Worm (Caenorhabditis elegans) whole organism, L4/young adult: ENCODE results near the gene bcat-1.

Experiments
- W03F9.2 ChIP-seq: fragments of 150-350 bp; optimal IDR thresholded peaks from 2 replicates; lab custom pipeline; 2014; ENCODE audit warnings: missing biosample characterization, missing genetic modification characterization
- dao-5 ChIP-seq: sonication (generic microtip); optimal IDR thresholded peaks from 2 replicates; lab custom pipeline; 2016; ENCODE audit warnings: missing genotype, missing genetic modification characterization, moderate library complexity, missing compliant biosample characterization
- him-1 ChIP-seq: sonication (generic microtip); optimal IDR thresholded peaks from 2 replicates; lab custom pipeline; 2016; ENCODE audit warnings: missing genotype, missing genetic modification reagents, missing genetic modification characterization, missing compliant biosample characterization

Gene bcat-1

DNA sequence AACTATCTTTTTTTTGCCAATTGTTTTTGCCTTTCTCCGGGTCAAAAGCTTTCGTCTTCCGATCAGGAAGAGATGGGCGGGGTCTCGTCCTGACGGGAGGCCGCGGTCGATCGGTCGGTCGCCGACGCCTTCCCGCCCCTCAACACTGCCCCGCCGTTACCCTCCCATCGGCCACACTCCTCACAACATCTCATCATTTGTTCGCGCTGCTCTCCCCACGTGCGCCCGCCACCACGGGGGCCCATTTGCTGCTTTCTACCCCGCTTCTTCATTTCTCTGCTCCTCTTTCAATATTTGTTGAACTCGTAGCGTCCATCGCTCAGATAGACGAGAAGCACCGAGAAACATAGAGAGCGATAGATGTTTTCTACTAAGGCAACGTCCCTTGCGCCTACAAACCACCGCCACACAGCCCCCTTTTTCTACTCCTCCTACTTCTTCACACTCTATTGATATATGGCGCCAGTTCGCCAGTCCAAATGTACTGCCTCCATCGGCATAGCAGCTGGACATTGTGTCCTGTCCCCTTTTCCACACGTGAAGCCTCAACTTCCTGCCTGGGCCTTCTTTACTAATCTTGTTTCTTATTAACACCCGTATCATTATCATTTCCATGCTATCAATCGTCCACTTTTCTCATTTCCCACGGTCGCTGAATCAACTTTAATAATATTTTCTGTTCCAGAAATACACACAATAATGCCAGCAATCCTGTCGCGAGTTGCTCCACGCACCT, at the start of gene bcat-1:
TSS of gene bcat-1 (plus strand) at position 686 of the 736 bp plus-strand sequence.
- TF ChIP-seq W03F9.2 (tag; lab: Kevin White, UChicago) (no peak), him-1 (tag; lab: Kevin White, UChicago) (peak; percentile 16), dao-5 (no peak)

DNA sequence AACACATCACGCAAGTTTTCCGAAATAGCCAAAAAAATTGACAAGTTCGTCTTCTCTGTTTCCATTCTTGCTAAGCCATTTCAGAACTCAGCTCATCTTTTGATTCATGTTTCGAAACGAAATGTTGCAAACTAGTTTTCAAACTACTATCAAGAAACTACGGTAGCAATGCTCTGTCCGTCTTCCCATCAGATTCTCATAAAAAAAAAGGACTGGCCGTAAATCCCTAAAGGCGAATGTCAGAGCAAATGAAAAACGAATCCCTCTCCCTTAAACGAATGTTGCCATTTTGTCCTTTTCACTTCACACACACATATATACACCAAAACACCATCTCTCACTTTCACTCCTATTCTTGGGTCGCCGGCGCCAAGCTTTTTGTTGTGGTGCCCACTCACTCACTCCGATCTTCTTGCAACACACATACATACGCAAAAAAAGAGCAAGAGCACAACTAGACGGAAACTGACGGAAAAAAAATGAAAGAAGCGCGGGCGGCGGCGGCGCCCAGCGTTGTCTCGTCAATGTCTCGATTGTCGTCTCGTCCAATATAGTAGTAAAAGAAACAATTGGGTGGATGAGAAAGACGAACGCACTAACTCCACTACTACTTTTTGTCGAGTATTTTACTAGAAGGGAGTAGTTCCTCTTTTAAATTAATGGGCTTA, 49.4 kb upstream of the bcat-1 start:
- TF ChIP-seq him-1 (tag; lab: Kevin White, UChicago): peak; percentile 25
- no peak for TF ChIP-seq dao-5

DNA sequence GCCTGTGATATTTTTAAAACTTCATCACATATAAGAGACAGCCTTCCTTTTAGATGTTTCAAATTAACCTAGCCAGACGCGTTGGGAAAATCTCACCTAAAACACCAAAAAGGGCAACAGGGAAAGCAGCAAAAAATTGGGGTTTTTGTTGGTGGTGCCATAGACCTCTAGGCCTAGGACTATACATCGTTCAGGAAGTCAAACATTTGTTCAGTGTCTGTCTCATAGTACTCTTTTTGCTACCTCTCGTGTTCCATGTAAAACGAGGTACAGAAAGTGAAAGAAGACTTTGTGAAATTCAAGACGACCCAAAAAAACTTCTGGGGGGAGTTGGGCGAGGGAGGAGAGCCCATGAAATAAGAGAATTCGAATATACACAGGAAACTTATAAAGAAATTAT, 48.2 kb upstream of the bcat-1 start:
- TF ChIP-seq dao-5 (no peak), W03F9.2 (tag; lab: Kevin White, UChicago) (no peak), him-1 (tag; lab: Kevin White, UChicago) (no peak)

DNA sequence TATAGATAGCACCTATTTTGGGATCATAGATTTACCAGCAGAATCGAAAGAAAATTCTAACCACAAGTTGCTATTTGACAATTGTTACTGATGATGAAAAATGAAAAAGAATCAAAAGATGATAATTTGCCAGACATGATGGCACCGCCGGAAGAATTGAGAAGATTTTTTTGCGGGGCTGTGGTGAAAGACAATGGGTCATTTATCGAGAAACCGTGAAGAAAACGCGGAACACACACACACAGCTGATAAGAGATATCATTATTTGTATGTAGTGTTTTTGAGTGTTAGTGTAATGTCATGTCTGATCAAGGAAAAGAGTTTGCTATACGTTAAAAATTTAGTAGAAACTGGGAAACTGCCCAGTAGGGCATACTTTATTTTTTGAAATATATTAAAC, 42.4 kb upstream of the bcat-1 start:
- TF ChIP-seq him-1 (tag; lab: Kevin White, UChicago) (no peak), W03F9.2 (tag; lab: Kevin White, UChicago) (no peak), dao-5 (no peak)

DNA sequence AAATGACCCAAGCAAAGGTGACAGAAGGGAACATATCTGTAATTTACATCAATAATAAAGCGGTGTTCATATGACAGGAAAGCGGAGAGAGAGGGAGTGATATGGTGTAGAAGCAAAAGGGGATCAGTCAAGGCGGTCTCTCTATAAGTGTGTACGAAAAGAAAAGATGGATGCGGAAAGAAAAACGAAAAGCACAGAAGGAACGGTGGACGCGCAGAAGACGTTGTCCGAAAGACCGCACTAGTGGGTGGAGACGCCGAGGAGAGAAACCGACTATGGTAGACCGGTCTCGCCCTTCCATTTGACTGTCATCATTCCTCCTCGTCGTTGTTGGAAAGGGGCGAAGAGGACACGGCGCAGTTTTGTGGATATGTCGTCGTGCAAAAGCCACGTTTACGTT, 34.3 kb upstream of the bcat-1 start, which contains the start of gene C52G5.2:
TSS of gene C52G5.2 (plus strand) at position 301 of the 400 bp plus-strand sequence.
- no peak for TF ChIP-seq him-1 (tag; lab: Kevin White, UChicago)

DNA sequence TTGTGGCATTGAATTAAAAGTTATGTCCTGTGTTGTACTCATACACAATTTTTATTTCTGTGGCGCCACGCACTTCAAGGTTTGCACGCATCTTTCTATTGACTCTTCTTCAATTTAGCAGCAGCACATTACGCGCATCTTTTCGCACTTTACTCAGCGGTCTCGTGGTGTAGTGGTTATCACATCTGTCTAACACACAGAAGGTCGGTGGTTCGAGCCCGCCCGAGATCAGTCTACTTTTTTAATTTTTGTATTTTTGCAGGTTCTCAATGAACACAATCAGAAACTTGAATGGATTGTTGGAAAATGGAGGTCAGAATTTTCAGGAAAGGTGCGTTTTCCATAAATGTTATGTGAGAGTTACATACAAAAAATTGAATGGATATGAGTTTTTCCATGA, 33.8 kb upstream of the bcat-1 start:
- peak; percentile 26 for TF ChIP-seq W03F9.2 (tag; lab: Kevin White, UChicago)
- TF ChIP-seq him-1 (tag; lab: Kevin White, UChicago): no peak
- no peak for TF ChIP-seq dao-5

DNA sequence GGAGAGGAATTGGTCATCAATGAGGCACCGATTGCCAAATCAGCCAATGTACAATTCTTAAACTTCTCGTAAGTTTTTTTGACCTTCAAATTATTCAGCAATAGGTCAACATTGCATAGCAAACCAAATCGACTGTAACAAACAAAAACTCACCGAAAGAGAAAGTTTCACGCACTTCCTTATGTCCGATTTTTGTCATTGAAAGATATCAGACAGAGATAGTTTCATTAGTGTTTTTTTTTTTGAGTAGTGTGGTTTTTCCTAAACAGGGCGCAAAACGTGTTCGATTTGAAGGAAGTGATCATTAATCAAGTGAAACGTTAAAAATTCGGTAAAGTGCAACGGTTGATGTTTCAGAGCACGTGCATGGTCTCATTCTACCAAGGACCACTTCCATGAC, 33.1 kb upstream of the bcat-1 start:
- no peak for TF ChIP-seq dao-5
- TF ChIP-seq him-1 (tag; lab: Kevin White, UChicago): no peak
- TF ChIP-seq W03F9.2 (tag; lab: Kevin White, UChicago): no peak

DNA sequence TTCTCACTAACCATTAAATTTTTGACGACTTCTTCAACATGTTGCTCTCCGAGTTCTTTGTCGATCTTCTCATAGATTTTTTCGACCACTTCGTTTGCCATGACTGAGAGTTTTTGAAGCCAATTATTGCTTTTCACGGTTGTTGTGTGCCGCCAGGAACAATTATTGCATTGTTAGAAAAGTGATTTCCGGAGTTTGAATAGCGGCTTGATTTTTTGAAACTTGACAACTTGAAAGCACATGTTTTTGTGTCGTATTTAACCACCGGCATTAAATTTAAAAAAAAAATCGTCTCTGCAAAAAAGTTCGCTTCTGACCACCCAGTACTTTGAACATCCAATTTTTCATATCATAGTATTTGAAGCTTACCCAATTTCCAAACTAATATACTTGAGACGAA, 31.2 kb upstream of the bcat-1 start, which contains the start of gene C52G5.3:
TSS of gene C52G5.3 (minus strand) at position 101 of the 400 bp plus-strand sequence.
- TF ChIP-seq dao-5 (no peak), him-1 (tag; lab: Kevin White, UChicago) (no peak), W03F9.2 (tag; lab: Kevin White, UChicago) (no peak)

DNA sequence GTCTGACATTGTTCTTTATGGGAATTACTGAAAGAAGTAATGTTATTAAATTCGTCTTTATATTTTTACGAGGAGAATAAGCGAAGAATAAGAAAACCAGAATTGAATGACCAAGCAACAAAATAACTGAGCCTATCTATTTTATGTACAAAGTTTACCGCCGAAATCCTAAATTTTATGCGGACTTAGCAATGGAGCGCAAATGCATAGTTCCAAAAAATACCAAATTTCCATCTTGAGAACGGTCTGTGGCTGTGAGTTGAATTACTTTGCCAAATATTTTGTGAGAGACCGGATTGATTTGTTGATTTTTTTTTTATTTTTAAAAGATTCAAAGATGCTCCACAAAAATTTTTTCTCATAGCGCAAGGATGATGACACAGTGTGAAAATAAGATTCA, 24.7 kb upstream of the bcat-1 start, which contains the start of gene chd-3:
TSS of gene chd-3 (minus strand) at position 27 of the 400 bp plus-strand sequence.
- no peak for TF ChIP-seq W03F9.2 (tag; lab: Kevin White, UChicago)
- no peak for TF ChIP-seq him-1 (tag; lab: Kevin White, UChicago)
- no peak for TF ChIP-seq dao-5

DNA sequence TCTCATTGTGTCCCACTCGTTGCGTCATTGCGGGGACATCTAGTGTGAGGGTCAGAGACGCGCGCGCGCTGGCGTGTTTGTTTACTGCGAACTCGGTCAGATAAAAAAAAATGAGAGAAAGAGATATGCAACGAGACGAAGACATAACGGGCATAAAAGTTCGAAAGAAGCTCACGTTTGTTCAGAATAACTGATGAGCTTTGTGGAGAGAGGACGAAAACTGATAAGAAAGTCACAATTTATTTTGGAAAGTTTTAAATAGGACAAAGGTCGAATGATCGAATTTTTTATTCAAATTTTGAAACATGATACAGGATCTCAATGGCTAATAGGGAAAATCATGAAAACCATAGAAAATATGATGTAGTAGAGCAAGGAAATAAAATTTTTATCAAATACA, 24.2 kb upstream of the bcat-1 start:
- no peak for TF ChIP-seq dao-5
- TF ChIP-seq W03F9.2 (tag; lab: Kevin White, UChicago): no peak
- no peak for TF ChIP-seq him-1 (tag; lab: Kevin White, UChicago)

DNA sequence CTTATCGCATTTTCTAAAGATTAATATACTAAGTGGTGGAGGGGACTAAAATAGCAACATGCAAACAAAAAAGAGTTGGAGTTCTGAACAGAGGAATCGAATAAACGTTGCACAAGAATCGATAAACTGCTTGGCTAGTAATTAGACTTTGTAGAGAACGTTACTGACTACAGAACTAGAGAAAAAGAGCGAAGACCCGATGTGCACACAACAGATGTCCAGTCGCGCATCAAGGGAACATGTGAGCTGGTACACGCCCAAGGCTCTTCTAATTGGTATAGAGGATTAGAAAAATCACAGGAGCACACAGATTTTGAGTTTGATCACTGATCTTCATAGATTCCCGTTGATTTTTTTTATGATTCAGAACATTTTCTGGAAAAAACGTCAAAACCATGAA, 23.1 kb upstream of the bcat-1 start:
- TF ChIP-seq him-1 (tag; lab: Kevin White, UChicago) (no peak), W03F9.2 (tag; lab: Kevin White, UChicago) (no peak), dao-5 (no peak)

DNA sequence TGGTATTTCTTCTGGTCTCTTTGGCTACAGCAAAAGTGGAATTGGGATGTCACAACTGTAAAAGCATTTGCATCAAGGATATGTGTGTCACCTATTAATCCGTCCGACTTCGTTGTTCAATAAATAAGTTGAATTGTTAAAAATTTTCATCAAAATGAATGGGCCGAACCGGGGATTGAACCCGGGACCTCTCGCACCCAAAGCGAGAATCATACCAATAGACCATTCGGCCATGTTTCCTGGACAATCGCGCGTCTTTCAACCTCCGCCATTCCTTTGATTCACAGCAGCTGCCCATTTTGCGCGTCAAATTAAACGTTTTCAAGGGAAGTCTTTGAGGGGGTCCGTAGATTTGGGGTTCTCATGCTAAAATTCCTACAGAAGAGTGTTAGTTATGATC, 22.6 kb upstream of the bcat-1 start:
- TF ChIP-seq him-1 (tag; lab: Kevin White, UChicago) (no peak), dao-5 (no peak), W03F9.2 (tag; lab: Kevin White, UChicago) (no peak)

DNA sequence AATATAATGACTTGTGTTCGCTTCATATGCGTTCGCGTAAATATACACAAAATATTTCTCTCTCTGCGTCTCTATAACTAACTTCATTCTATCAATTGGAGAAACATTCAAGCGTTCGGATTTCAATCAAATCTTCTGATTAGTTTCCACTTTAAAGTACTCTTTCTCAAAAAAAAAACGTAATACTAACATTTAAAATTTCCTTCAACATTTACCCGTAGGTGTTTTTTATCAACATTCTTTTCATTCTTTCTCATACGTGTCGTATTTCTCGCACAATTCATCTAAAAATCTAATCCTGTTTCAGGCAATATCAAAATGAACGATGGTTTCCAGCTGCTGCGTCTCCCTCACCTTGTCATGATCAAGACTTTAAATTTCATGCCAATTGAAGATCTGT, 19.6 kb upstream of the bcat-1 start, which contains the start of gene T14G8.2:
TSS of gene T14G8.2 (plus strand) at position 301 of the 400 bp plus-strand sequence.
- TF ChIP-seq W03F9.2 (tag; lab: Kevin White, UChicago): no peak
- TF ChIP-seq dao-5: no peak
- TF ChIP-seq him-1 (tag; lab: Kevin White, UChicago): no peak

DNA sequence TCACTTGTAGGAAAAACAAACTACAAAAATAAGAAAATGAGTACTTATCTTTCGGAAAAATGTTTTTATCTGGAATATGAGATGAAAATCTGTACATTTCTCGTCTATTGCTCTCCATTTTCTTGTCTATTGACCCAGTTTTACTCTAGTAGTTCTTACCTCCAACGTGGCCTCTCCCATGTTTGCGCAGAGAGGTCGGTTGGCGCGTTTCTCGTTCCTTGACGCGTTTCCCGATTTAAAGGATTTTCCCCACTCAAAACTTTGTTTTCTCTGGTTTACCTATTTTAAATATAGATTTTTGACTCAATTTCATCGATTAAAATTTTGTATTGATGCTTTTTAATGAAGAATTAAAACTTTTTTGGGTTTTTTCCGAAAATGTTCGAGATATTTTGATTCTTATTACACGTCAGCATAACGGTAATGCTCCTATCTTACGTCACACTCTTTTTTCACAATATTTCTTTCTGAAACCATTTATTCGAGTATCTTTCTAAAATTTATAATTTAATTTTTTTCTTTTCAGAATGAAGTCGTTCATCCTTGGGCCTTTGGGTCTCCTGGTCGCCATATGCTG, 16.5 kb upstream of the bcat-1 start, which contains the start of gene T14G8.3:
TSS of gene T14G8.3 (plus strand) at position 527 of the 577 bp plus-strand sequence.
- TF ChIP-seq him-1 (tag; lab: Kevin White, UChicago): no peak
- TF ChIP-seq W03F9.2 (tag; lab: Kevin White, UChicago): peak; percentile 78
